Worm (Caenorhabditis elegans) whole organism, L4 larva: Measurements from ENCODE around the gene sqv-3.

Experiments
- D1046.2 ChIP-seq: fragments of 200-800 bp; sonication (Bioruptor generic); IDR thresholded peaks from 2 replicates; pipeline ENCODE4 v1.3.6; 2022; ENCODE audit warnings: missing genetic modification characterization, missing compliant biosample characterization
- T20F7.1 ChIP-seq: fragments of 200-800 bp; sonication (Bioruptor generic); optimal IDR thresholded peaks from 2 replicates; lab custom pipeline; 2018; ENCODE audit warnings: mild to moderate bottlenecking, missing genetic modification characterization, missing compliant biosample characterization
- T26A8.4 ChIP-seq: fragments of 200-800 bp; sonication (Bioruptor generic); IDR thresholded peaks from 2 replicates; pipeline ENCODE4 v1.3.6; 2022; ENCODE audit warnings: missing genetic modification characterization, missing compliant biosample characterization
- Y75B8A.6 ChIP-seq: fragments of 200-800 bp; sonication (Bioruptor generic); IDR thresholded peaks from 2 replicates; pipeline ENCODE4 v1.3.6; 2022; ENCODE audit warnings: missing genetic modification reagents, missing genetic modification characterization, missing compliant biosample characterization
- aha-1 ChIP-seq: fragments of 150-350 bp; peaks from one replicate; lab custom pipeline; 2014; ENCODE audit warnings: missing biosample characterization, missing genetic modification characterization
- aly-2 ChIP-seq: sonication (generic microtip); optimal IDR thresholded peaks from 2 replicates; lab custom pipeline; 2018; ENCODE audit warnings: missing biosample characterization, missing genetic modification characterization
- ama-1 ChIP-seq: fragments of 150-350 bp; optimal IDR thresholded peaks from 2 replicates; lab custom pipeline; 2014; ENCODE audit warnings: inconsistent platforms, mixed read lengths
- arid-1 ChIP-seq: fragments of 200-800 bp; sonication (Bioruptor generic); conservative IDR thresholded peaks from 2 replicates; pipeline ENCODE4 v1.3.6; 2022; ENCODE audit warnings: missing genetic modification reagents, missing genetic modification characterization, missing compliant biosample characterization
- ceh-20 ChIP-seq: fragments of 200-800 bp; sonication (Bioruptor generic); IDR thresholded peaks from 2 replicates; pipeline ENCODE4 v1.3.6; 2022; ENCODE audit warnings: missing genetic modification reagents, missing genetic modification characterization, missing compliant biosample characterization
- ceh-28 ChIP-seq: fragments of 150-350 bp; optimal IDR thresholded peaks from 2 replicates; lab custom pipeline; 2014; ENCODE audit warnings: missing biosample characterization, missing genetic modification reagents, missing genetic modification characterization
- ceh-32 ChIP-seq: sonication (generic microtip); optimal IDR thresholded peaks from 2 replicates; lab custom pipeline; 2016; ENCODE audit warnings: mild to moderate bottlenecking, missing genetic modification characterization, missing compliant biosample characterization; ENCODE audit not compliant: poor library complexity
- ceh-62 ChIP-seq: sonication (generic microtip); optimal IDR thresholded peaks from 2 replicates; lab custom pipeline; 2017; ENCODE audit warnings: missing biosample characterization, missing genetic modification characterization
- ceh-82 ChIP-seq: sonication (generic microtip); optimal IDR thresholded peaks from 2 replicates; lab custom pipeline; 2017; ENCODE audit warnings: missing biosample characterization, missing genetic modification characterization
- ces-1 ChIP-seq: fragments of 150-350 bp; sonication (generic microtip); optimal IDR thresholded peaks from 4 replicates; lab custom pipeline; 2014; ENCODE audit warnings: missing biosample characterization, missing genetic modification reagents, missing genetic modification characterization
- ctbp-1 ChIP-seq: fragments of 200-800 bp; sonication (Bioruptor generic); IDR thresholded peaks from 2 replicates; pipeline ENCODE4 v1.3.6; 2022; ENCODE audit warnings: missing genetic modification reagents, missing genetic modification characterization, missing compliant biosample characterization
- dmd-8 ChIP-seq: fragments of 200-800 bp; sonication (Bioruptor generic); IDR thresholded peaks from 2 replicates; pipeline ENCODE4 v1.3.6; 2022; ENCODE audit warnings: missing genetic modification characterization, missing compliant biosample characterization
- dpl-1 ChIP-seq: fragments of 150-350 bp; optimal IDR thresholded peaks from 2 replicates; lab custom pipeline; 2014; ENCODE audit warnings: missing biosample characterization, missing genetic modification reagents, missing genetic modification characterization
- duxl-1 ChIP-seq: sonication (generic microtip); optimal IDR thresholded peaks from 2 replicates; lab custom pipeline; 2016; ENCODE audit warnings: mild to moderate bottlenecking, missing genetic modification characterization, moderate library complexity, missing compliant biosample characterization; ENCODE audit not compliant: poor library complexity
- fkh-10 ChIP-seq: fragments of 150-350 bp; optimal IDR thresholded peaks from 2 replicates; lab custom pipeline; 2014; ENCODE audit warnings: missing biosample characterization, missing genetic modification reagents, missing genetic modification characterization
- hmg-1.1 ChIP-seq: fragments of 200-800 bp; sonication (Bioruptor generic); IDR thresholded peaks from 2 replicates; pipeline ENCODE4 v1.3.6; 2022; ENCODE audit warnings: missing genetic modification reagents, missing genetic modification characterization, missing compliant biosample characterization
- jun-1 ChIP-seq: fragments of 150-350 bp; optimal IDR thresholded peaks from 2 replicates; lab custom pipeline; 2014; ENCODE audit warnings: missing biosample characterization, missing genetic modification reagents, missing genetic modification characterization
- lim-7 ChIP-seq: fragments of 200-800 bp; sonication (Bioruptor generic); IDR thresholded peaks from 2 replicates; pipeline ENCODE4 v1.3.6; 2022; ENCODE audit warnings: missing genetic modification characterization, missing compliant biosample characterization
- lin-1 ChIP-seq: fragments of 200-800 bp; sonication (Bioruptor generic); IDR thresholded peaks from 2 replicates; pipeline ENCODE4 v1.3.6; 2022; ENCODE audit warnings: missing genetic modification reagents, missing genetic modification characterization, missing compliant biosample characterization
- lin-15B ChIP-seq: fragments of 150-350 bp; sonication (generic microtip); optimal IDR thresholded peaks from 3 replicates; lab custom pipeline; 2014; ENCODE audit warnings: missing biosample characterization, missing genetic modification characterization
- lin-38 ChIP-seq: fragments of 200-800 bp; sonication (Bioruptor generic); IDR thresholded peaks from 2 replicates; pipeline ENCODE4 v1.3.6; 2022; ENCODE audit warnings: missing genetic modification reagents, missing genetic modification characterization, missing compliant biosample characterization
- lin-39 ChIP-seq: fragments of 150-350 bp; optimal IDR thresholded peaks from 2 replicates; lab custom pipeline; 2014; ENCODE audit warnings: missing biosample characterization, missing genetic modification reagents, missing genetic modification characterization
- lsy-2 ChIP-seq, 2 experiments: fragments of 150-350 bp in 1 of 2; sonication (generic microtip) in 1 of 2; optimal IDR thresholded peaks; 2 replicates each; lab custom pipeline; 2014 to 2017; ENCODE audit warnings: missing biosample characterization in 2 of 2, missing genetic modification characterization in 2 of 2
- madf-9 ChIP-seq: fragments of 200-800 bp; sonication (Bioruptor generic); conservative IDR thresholded peaks from 2 replicates; pipeline ENCODE4 v1.3.6; 2022; ENCODE audit warnings: missing genetic modification reagents, missing genetic modification characterization, missing compliant biosample characterization
- mes-2 ChIP-seq: sonication (generic microtip); optimal IDR thresholded peaks from 2 replicates; lab custom pipeline; 2016; ENCODE audit warnings: missing genotype, mild to moderate bottlenecking, missing genetic modification characterization, missing compliant biosample characterization; ENCODE audit not compliant: poor library complexity, severe bottlenecking
- nhr-10 ChIP-seq: fragments of 150-350 bp; optimal IDR thresholded peaks from 2 replicates; lab custom pipeline; 2014; ENCODE audit warnings: missing biosample characterization, missing genetic modification characterization
- nhr-102 ChIP-seq: sonication (generic microtip); optimal IDR thresholded peaks from 2 replicates; lab custom pipeline; 2016; ENCODE audit warnings: mild to moderate bottlenecking, missing genetic modification characterization, moderate library complexity, missing compliant biosample characterization
- nhr-11 ChIP-seq: fragments of 150-350 bp; optimal IDR thresholded peaks from 2 replicates; lab custom pipeline; 2014; ENCODE audit warnings: missing biosample characterization, missing genetic modification characterization
- nhr-237 ChIP-seq: sonication (generic microtip); optimal IDR thresholded peaks from 2 replicates; lab custom pipeline; 2017; ENCODE audit warnings: missing biosample characterization, missing genetic modification characterization
- nhr-48 ChIP-seq: sonication (generic microtip); optimal IDR thresholded peaks from 2 replicates; lab custom pipeline; 2016; ENCODE audit warnings: mild to moderate bottlenecking, missing genetic modification characterization, missing compliant biosample characterization
- nhr-6 ChIP-seq: fragments of 150-350 bp; optimal IDR thresholded peaks from 2 replicates; lab custom pipeline; 2014; ENCODE audit warnings: missing biosample characterization, missing genetic modification characterization
- nhr-76 ChIP-seq: fragments of 150-350 bp; optimal IDR thresholded peaks from 2 replicates; lab custom pipeline; 2014; ENCODE audit warnings: missing biosample characterization, missing genetic modification characterization
- nhr-77 ChIP-seq: fragments of 150-350 bp; optimal IDR thresholded peaks from 2 replicates; lab custom pipeline; 2014; ENCODE audit warnings: missing biosample characterization, missing genetic modification characterization
- pha-4 ChIP-seq, 2 experiments: fragments of 150-350 bp in 1 of 2; fragments of 200-800 bp in 1 of 2; sonication (Bioruptor generic) in 1 of 2; IDR thresholded peaks in 1 of 2; optimal IDR thresholded peaks in 1 of 2; 2 replicates each; pipeline versions ENCODE4 v1.3.6 to Lab custom; 2014 to 2022; ENCODE audit warnings: missing genetic modification characterization in 2 of 2, missing genetic modification reagents in 2 of 2, missing biosample characterization in 1 of 2, missing compliant biosample characterization in 1 of 2
- php-3 ChIP-seq: fragments of 200-800 bp; sonication (Bioruptor generic); IDR thresholded peaks from 2 replicates; pipeline ENCODE4 v1.3.6; 2022; ENCODE audit warnings: missing genetic modification reagents, missing genetic modification characterization, missing compliant biosample characterization
- sdz-12 ChIP-seq: fragments of 200-800 bp; sonication (Bioruptor generic); optimal IDR thresholded peaks from 2 replicates; lab custom pipeline; 2018; ENCODE audit warnings: mild to moderate bottlenecking, missing genetic modification characterization, missing compliant biosample characterization
- snpc-1.2 ChIP-seq: fragments of 200-800 bp; sonication (Bioruptor generic); IDR thresholded peaks from 2 replicates; pipeline ENCODE4 v1.3.6; 2022; ENCODE audit warnings: missing genetic modification reagents, missing genetic modification characterization, missing compliant biosample characterization
- snpc-4 ChIP-seq: fragments of 150-350 bp; optimal IDR thresholded peaks from 2 replicates; lab custom pipeline; 2014; ENCODE audit warnings: missing biosample characterization, missing genetic modification characterization
- spr-3 ChIP-seq: fragments of 200-800 bp; sonication (Bioruptor generic); optimal IDR thresholded peaks from 2 replicates; lab custom pipeline; 2018; ENCODE audit warnings: mild to moderate bottlenecking, missing genetic modification characterization, missing compliant biosample characterization
- tag-97 ChIP-seq: fragments of 200-800 bp; sonication (Bioruptor generic); IDR thresholded peaks from 2 replicates; pipeline ENCODE4 v1.3.6; 2022; ENCODE audit warnings: missing genetic modification characterization, missing compliant biosample characterization
- unc-130 ChIP-seq: sonication (generic microtip); optimal IDR thresholded peaks from 2 replicates; lab custom pipeline; 2016; ENCODE audit warnings: missing genetic modification reagents, missing genetic modification characterization, missing compliant biosample characterization
- zip-11 ChIP-seq: fragments of 200-800 bp; sonication (Bioruptor generic); IDR thresholded peaks from 2 replicates; pipeline ENCODE4 v1.3.6; 2022; ENCODE audit warnings: missing genetic modification characterization, missing compliant biosample characterization
- zip-2 ChIP-seq: fragments of 150-350 bp; optimal IDR thresholded peaks from 2 replicates; lab custom pipeline; 2014; ENCODE audit warnings: missing biosample characterization, missing genetic modification characterization
- ztf-11 ChIP-seq: fragments of 150-350 bp; optimal IDR thresholded peaks from 2 replicates; lab custom pipeline; 2014; ENCODE audit warnings: missing biosample characterization, missing genetic modification characterization

Gene sqv-3

ce11 chrIII:9748694-9749093 is 31.5 kb downstream of the sqv-3 start, which contains the start of gene T05G5.4:
TSS of gene T05G5.4 (plus strand) at chrIII:9748934.
- TF ChIP-seq ctbp-1 (0 out of 2 replicates have a peak, but pooled peaks have one; percentile 12), dmd-8 (GFP tag; lab: Robert Waterston, UW) (no peak), ces-1 (GFP tag; lab: Kevin White, UChicago) (no peak), lsy-2 (tag; optimal IDR thresholded peaks at IDR 0.05; lab: Kevin White, UChicago) (no peak), aha-1 (tag; lab: Kevin White, UChicago) (no peak), nhr-102 (no peak), arid-1 (0 out of 2 replicates have a peak, but pooled peaks have one; percentile 11), php-3 (GFP tag; lab: Robert Waterston, UW) (no peak), T20F7.1 (GFP tag; lab: Kevin White, UChicago) (no peak), lin-38 (GFP tag; lab: Robert Waterston, UW) (peak; percentile 29), unc-130 (GFP tag; lab: Kevin White, UChicago) (peak; percentile 36), lin-15B (tag; lab: Kevin White, UChicago) (no peak), lin-39 (tag; lab: Kevin White, UChicago) (no peak), nhr-11 (tag; lab: Kevin White, UChicago) (no peak), sdz-12 (GFP tag; lab: Kevin White, UChicago) (no peak), nhr-10 (no peak), ceh-62 (tag; lab: Kevin White, UChicago) (no peak), tag-97 (GFP tag; lab: Robert Waterston, UW) (no peak), D1046.2 (GFP tag; lab: Robert Waterston, UW) (no peak), lin-1 (no peak), snpc-4 (tag; lab: Kevin White, UChicago) (no peak), zip-11 (GFP tag; lab: Robert Waterston, UW) (no peak), nhr-48 (tag; lab: Kevin White, UChicago) (no peak), nhr-6 (tag; lab: Kevin White, UChicago) (no peak), nhr-77 (tag; lab: Kevin White, UChicago) (no peak), ceh-28 (tag; lab: Kevin White, UChicago) (no peak), spr-3 (GFP tag; lab: Kevin White, UChicago) (no peak), aly-2 (tag; lab: Kevin White, UChicago) (peak; percentile 21), duxl-1 (tag; lab: Kevin White, UChicago) (no peak), madf-9 (GFP tag; lab: Robert Waterston, UW) (no peak), nhr-76 (tag; lab: Kevin White, UChicago) (no peak), nhr-237 (tag; lab: Kevin White, UChicago) (no peak), fkh-10 (no peak), lim-7 (GFP tag; lab: Robert Waterston, UW) (0 out of 2 replicates have a peak, but pooled peaks have one; percentile 17), ama-1 (lab: Kevin White, UChicago) (no peak), ceh-32 (no peak), ceh-82 (tag; lab: Kevin White, UChicago) (no peak), T26A8.4 (GFP tag; lab: Robert Waterston, UW) (no peak), ztf-11 (tag; lab: Kevin White, UChicago) (no peak)

- TF ChIP-seq zip-2 (tag; lab: Kevin White, UChicago) (no peak), snpc-4 (tag; lab: Kevin White, UChicago) (no peak), aha-1 (tag; lab: Kevin White, UChicago) (peak; percentile 92), spr-3 (GFP tag; lab: Kevin White, UChicago) (no peak), snpc-1.2 (GFP tag; lab: Robert Waterston, UW) (0 out of 2 replicates have a peak, but pooled peaks have one; percentile 19), ceh-20 (no peak), zip-11 (GFP tag; lab: Robert Waterston, UW) (no peak), lsy-2 (tag; optimal IDR thresholded peaks at IDR 0.05; lab: Kevin White, UChicago) (peak in 1 of 2 experiments; percentile 68), hmg-1.1 (GFP tag; lab: Robert Waterston, UW) (peak; percentile 45; the same call in 1 of the 2 replicates), jun-1 (no peak), Y75B8A.6 (GFP tag; lab: Robert Waterston, UW) (no peak), pha-4 (GFP tag; IDR thresholded peaks at IDR 0.05; lab: Robert Waterston, UW) (no peak), pha-4 (tag; optimal IDR thresholded peaks at IDR 0.05; lab: Kevin White, UChicago) (peak; percentile 12), nhr-76 (tag; lab: Kevin White, UChicago) (no peak), dpl-1 (GFP tag; lab: Kevin White, UChicago) (peak; percentile 82), mes-2 (tag; lab: Kevin White, UChicago) (peak; percentile 60)
These were observed 33.0 kb downstream of the sqv-3 start, which contains the start of the genes iff-1 and cdk-1 for ce11 chrIII:9747133-9747532. TSS of gene iff-1 (minus strand) at chrIII:9747193. TSS of gene cdk-1 (plus strand) at chrIII:9747472.
